Worm (Caenorhabditis elegans): ENCODE data around the gene glt-3.

glt-3 gene

ce11 chrIV:10141930-10142505, 12.0 kb downstream of the glt-3 start, which contains the start of the genes gst-2, gst-4 and dhs-12:
TSS of gene gst-2 (minus strand) at chrIV:10142061.
TSS of gene gst-4 (plus strand) at chrIV:10142225.
TSS of gene dhs-12 (plus strand) at chrIV:10142455.
- TF ChIP-seq ceh-40 (GFP tag; IDR thresholded peaks at IDR 0.05) (no peak), let-526 (GFP tag; IDR thresholded peaks at IDR 0.05) (no peak), cebp-1 (GFP tag; IDR thresholded peaks at IDR 0.05) (no peak), cebp-1 (tag; optimal IDR thresholded peaks at IDR 0.05) (no peak), nfya-2 (GFP tag; IDR thresholded peaks at IDR 0.05) (no peak), T26A5.8 (tag; optimal IDR thresholded peaks at IDR 0.05) (no peak), ceh-58 (GFP tag; IDR thresholded peaks at IDR 0.05) (no peak), nhr-179 (tag; optimal IDR thresholded peaks at IDR 0.05) (no peak), hsf-1 (GFP tag; IDR thresholded peaks at IDR 0.05) (no peak), F10E7.11 (tag; optimal IDR thresholded peaks at IDR 0.05) (no peak), madf-6 (GFP tag; IDR thresholded peaks at IDR 0.05) (no peak), atf-7 (tag; optimal IDR thresholded peaks at IDR 0.05) (no peak), D2030.7 (GFP tag; IDR thresholded peaks at IDR 0.05) (no peak)

- TF ChIP-seq B0261.1 (tag; optimal IDR thresholded peaks at IDR 0.05) (no peak), madf-8 (GFP tag; conservative IDR thresholded peaks at IDR 0.05) (no peak), hmg-1.2 (GFP tag; IDR thresholded peaks at IDR 0.05) (no peak), pbrm-1 (GFP tag; IDR thresholded peaks at IDR 0.05) (no peak), him-1 (tag; optimal IDR thresholded peaks at IDR 0.05) (no peak), aptf-2 (GFP tag; conservative IDR thresholded peaks at IDR 0.05) (no peak), lin-54 (GFP tag; optimal IDR thresholded peaks at IDR 0.05) (no peak), lsy-27 (tag; optimal IDR thresholded peaks at IDR 0.05; ENCODE audit: borderline replicate concordance, insufficient read depth) (no peak), let-526 (GFP tag; IDR thresholded peaks at IDR 0.05) (no peak), cebp-1 (GFP tag; IDR thresholded peaks at IDR 0.05) (no peak), cebp-1 (tag; optimal IDR thresholded peaks at IDR 0.05) (no peak), dpff-1 (tag; optimal IDR thresholded peaks at IDR 0.05) (no peak), Y79H2A.3 (GFP tag; conservative IDR thresholded peaks at IDR 0.05) (no peak), Y53G8AR.9 (GFP tag; conservative IDR thresholded peaks at IDR 0.05) (no peak), sptf-2 (GFP tag; optimal IDR thresholded peaks at IDR 0.05) (no peak), bed-2 (GFP tag; IDR thresholded peaks at IDR 0.05) (no peak), ekl-4 (GFP tag; IDR thresholded peaks at IDR 0.05) (no peak), hsf-1 (GFP tag; IDR thresholded peaks at IDR 0.05) (no peak)
Observed at ce11 chrIV:10143640-10144039, 13.6 kb downstream of the glt-3 start, which contains the start of gene msp-38. TSS of gene msp-38 (minus strand) at chrIV:10143740.

- TF ChIP-seq hrde-1 (tag; optimal IDR thresholded peaks at IDR 0.05; ENCODE audit: borderline replicate concordance) (no peak), nfya-2 (GFP tag; IDR thresholded peaks at IDR 0.05) (no peak), madf-6 (GFP tag; IDR thresholded peaks at IDR 0.05) (no peak), attf-6 (GFP tag; IDR thresholded peaks at IDR 0.05) (no peak), chd-7 (tag; optimal IDR thresholded peaks at IDR 0.05) (no peak), bed-1 (GFP tag; IDR thresholded peaks at IDR 0.05) (no peak), hmg-20 (GFP tag; IDR thresholded peaks at IDR 0.05) (no peak), nhr-179 (tag; optimal IDR thresholded peaks at IDR 0.05) (no peak), B0035.1 (tag; optimal IDR thresholded peaks at IDR 0.05) (no peak), F49E8.2 (tag; optimal IDR thresholded peaks at IDR 0.05; ENCODE audit: insufficient read depth) (no peak), pha-4 (tag; optimal IDR thresholded peaks at IDR 0.05) (no peak), nhr-120 (GFP tag; IDR thresholded peaks at IDR 0.05) (no peak), ceh-91 (GFP tag; IDR thresholded peaks at IDR 0.05) (no peak), Y95B8A.8 (GFP tag; IDR thresholded peaks at IDR 0.05) (no peak), ccch-3 (GFP tag; optimal IDR thresholded peaks at IDR 0.05) (no peak)
Observed at ce11 chrIV:10144487-10144886, 14.4 kb downstream of the glt-3 start.
